Fruit fly (Drosophila melanogaster): ENCODE results near the gene CG3061.

CG3061 gene

dm6 chr3R:14054103-14054502 lies 21.9 kb downstream of the CG3061 start:
- no peak for TF ChIP-seq cnc (optimal IDR thresholded peaks at IDR 0.05)
- peak; percentile 90 for TF ChIP-seq tj (GFP tag; optimal IDR thresholded peaks at IDR 0.05)

- TF ChIP-seq Crg-1 (GFP tag; optimal IDR thresholded peaks at IDR 0.05) (no peak), cic (GFP tag; optimal IDR thresholded peaks at IDR 0.05) (peak; percentile 93), kay (GFP tag; ENCODE audit: borderline replicate concordance) (no peak), tj (GFP tag; optimal IDR thresholded peaks at IDR 0.05) (peak; percentile 95), Clk (GFP tag; optimal IDR thresholded peaks at IDR 0.05) (peak; percentile 58), CG7101 (tag; optimal IDR thresholded peaks at IDR 0.05) (no peak), Mnt (GFP tag; optimal IDR thresholded peaks at IDR 0.05) (peak; percentile 68), ovo (GFP tag; optimal IDR thresholded peaks at IDR 0.05) (peak; percentile 50), CG7045 (GFP tag; optimal IDR thresholded peaks at IDR 0.05) (no peak), Hr96 (GFP tag; optimal IDR thresholded peaks at IDR 0.05) (no peak), pad (GFP tag; optimal IDR thresholded peaks at IDR 0.05) (peak; percentile 23), CG12768 (GFP tag; optimal IDR thresholded peaks at IDR 0.05) (peak; percentile 16), CG33017 (tag; optimal IDR thresholded peaks at IDR 0.05) (no peak)
These were observed 23.8 kb downstream of the CG3061 start for dm6 chr3R:14055944-14056319.

dm6 chr3R:14056320-14057053 lies 24.3 kb downstream of the CG3061 start, which contains the start of gene foxo:
foxo (plus strand) TSS chr3R:14056945.
- TF ChIP-seq pad (GFP tag; optimal IDR thresholded peaks at IDR 0.05) (peak; percentile 28), CG7101 (tag; optimal IDR thresholded peaks at IDR 0.05) (peak; percentile 66), Clk (GFP tag; optimal IDR thresholded peaks at IDR 0.05) (no peak), CG33017 (tag; optimal IDR thresholded peaks at IDR 0.05) (peak; percentile 80), toe (GFP tag; optimal IDR thresholded peaks at IDR 0.05) (peak; percentile 24), ovo (GFP tag; optimal IDR thresholded peaks at IDR 0.05) (no peak), CG7045 (GFP tag; optimal IDR thresholded peaks at IDR 0.05) (peak; percentile 58), CG11617 (GFP tag; optimal IDR thresholded peaks at IDR 0.05) (peak; percentile 84), Mnt (GFP tag; optimal IDR thresholded peaks at IDR 0.05) (peak; percentile 99), Crg-1 (GFP tag; optimal IDR thresholded peaks at IDR 0.05) (no peak), CG5204 (GFP tag; optimal IDR thresholded peaks at IDR 0.05) (peak; percentile 48), CG1620 (GFP tag; optimal IDR thresholded peaks at IDR 0.05) (peak; percentile 20), tj (GFP tag; optimal IDR thresholded peaks at IDR 0.05) (no peak), kay (GFP tag; ENCODE audit: borderline replicate concordance) (peak; percentile 77), CG14711 (tag; optimal IDR thresholded peaks at IDR 0.05) (peak; percentile 73), bab1 (GFP tag; optimal IDR thresholded peaks at IDR 0.05) (peak; percentile 66), cic (GFP tag; optimal IDR thresholded peaks at IDR 0.05) (peak; percentile 71), CG12768 (GFP tag; optimal IDR thresholded peaks at IDR 0.05) (peak; percentile 57), Hr96 (GFP tag; optimal IDR thresholded peaks at IDR 0.05) (no peak), cnc (optimal IDR thresholded peaks at IDR 0.05) (no peak)

dm6 chr3R:14057132-14057855 lies 25.1 kb downstream of the CG3061 start:
- peak; percentile 66 for TF ChIP-seq Mnt (GFP tag; optimal IDR thresholded peaks at IDR 0.05)
- TF ChIP-seq CG14711 (tag; optimal IDR thresholded peaks at IDR 0.05) = no peak
- TF ChIP-seq cic (GFP tag; optimal IDR thresholded peaks at IDR 0.05) = peak; percentile 5
- no peak for TF ChIP-seq CG1620 (GFP tag; optimal IDR thresholded peaks at IDR 0.05)
- TF ChIP-seq ovo (GFP tag; optimal IDR thresholded peaks at IDR 0.05) = peak; percentile 52
- no peak for TF ChIP-seq Hr96 (GFP tag; optimal IDR thresholded peaks at IDR 0.05)
- peak; percentile 81 for TF ChIP-seq kay (GFP tag; ENCODE audit: borderline replicate concordance)
- no peak for TF ChIP-seq tj (GFP tag; optimal IDR thresholded peaks at IDR 0.05)
- TF ChIP-seq CG33017 (tag; optimal IDR thresholded peaks at IDR 0.05) = no peak

- TF ChIP-seq tj (GFP tag; optimal IDR thresholded peaks at IDR 0.05) = peak; percentile 1
- no peak for TF ChIP-seq CG7045 (GFP tag; optimal IDR thresholded peaks at IDR 0.05)
- peak; percentile 5 for TF ChIP-seq CG12768 (GFP tag; optimal IDR thresholded peaks at IDR 0.05)
- TF ChIP-seq Hr96 (GFP tag; optimal IDR thresholded peaks at IDR 0.05) = no peak
- TF ChIP-seq cic (GFP tag; optimal IDR thresholded peaks at IDR 0.05) = peak; percentile 36
- TF ChIP-seq Mnt (GFP tag; optimal IDR thresholded peaks at IDR 0.05) = peak; percentile 1
These were observed 26.6 kb downstream of the CG3061 start for dm6 chr3R:14058531-14059431.

- no peak for TF ChIP-seq tj (GFP tag; optimal IDR thresholded peaks at IDR 0.05)
- no peak for TF ChIP-seq CG14711 (tag; optimal IDR thresholded peaks at IDR 0.05)
- peak; percentile 84 for TF ChIP-seq kay (GFP tag; ENCODE audit: borderline replicate concordance)
- no peak for TF ChIP-seq CG7101 (tag; optimal IDR thresholded peaks at IDR 0.05)
- TF ChIP-seq Clk (GFP tag; optimal IDR thresholded peaks at IDR 0.05) = no peak
- no peak for TF ChIP-seq CG7045 (GFP tag; optimal IDR thresholded peaks at IDR 0.05)
- peak; percentile 58 for TF ChIP-seq ovo (GFP tag; optimal IDR thresholded peaks at IDR 0.05)
- peak; percentile 31 for TF ChIP-seq CG33017 (tag; optimal IDR thresholded peaks at IDR 0.05)
- peak; percentile 56 for TF ChIP-seq CG12768 (GFP tag; optimal IDR thresholded peaks at IDR 0.05)
- peak; percentile 57 for TF ChIP-seq cic (GFP tag; optimal IDR thresholded peaks at IDR 0.05)
- peak; percentile 11 for TF ChIP-seq Mnt (GFP tag; optimal IDR thresholded peaks at IDR 0.05)
- no peak for TF ChIP-seq pad (GFP tag; optimal IDR thresholded peaks at IDR 0.05)
- no peak for TF ChIP-seq CG5204 (GFP tag; optimal IDR thresholded peaks at IDR 0.05)
These were observed 27.6 kb downstream of the CG3061 start for dm6 chr3R:14059703-14060300.

All from whole organism, adult.